Worm (Caenorhabditis elegans) whole organism, L4 larva: ENCODE measurements around the gene Y55B1BL.1.
A peak's percentile ranks its signal among the peaks of the same experiment; 100 is the strongest.

ENCODE experiments used
- D1046.2 ChIP-seq: fragments of 200-800 bp; sonication (Bioruptor generic); IDR thresholded peaks from 2 replicates; pipeline ENCODE4 v1.3.6; 2022; ENCODE audit warnings: missing genetic modification characterization, missing compliant biosample characterization
- F37D6.2 ChIP-seq: sonication (generic microtip); optimal IDR thresholded peaks from 2 replicates; lab custom pipeline; 2016; ENCODE audit warnings: mild to moderate bottlenecking, missing genetic modification characterization, missing compliant biosample characterization
- T26A8.4 ChIP-seq: fragments of 200-800 bp; sonication (Bioruptor generic); IDR thresholded peaks from 2 replicates; pipeline ENCODE4 v1.3.6; 2022; ENCODE audit warnings: missing genetic modification characterization, missing compliant biosample characterization
- Y105C5A.15 ChIP-seq: fragments of 200-800 bp; sonication (Bioruptor generic); IDR thresholded peaks from 2 replicates; pipeline ENCODE4 v1.3.6; 2022; ENCODE audit warnings: missing genetic modification characterization, missing compliant biosample characterization
- Y5F2A.4 ChIP-seq: fragments of 200-800 bp; sonication (Bioruptor generic); optimal IDR thresholded peaks from 2 replicates; lab custom pipeline; 2018; ENCODE audit warnings: mild to moderate bottlenecking, missing genetic modification characterization, missing compliant biosample characterization
- Y75B8A.6 ChIP-seq: fragments of 200-800 bp; sonication (Bioruptor generic); IDR thresholded peaks from 2 replicates; pipeline ENCODE4 v1.3.6; 2022; ENCODE audit warnings: missing genetic modification reagents, missing genetic modification characterization, missing compliant biosample characterization
- aha-1 ChIP-seq: fragments of 150-350 bp; peaks from one replicate; lab custom pipeline; 2014; ENCODE audit warnings: missing biosample characterization, missing genetic modification characterization
- attf-4 ChIP-seq: sonication (generic microtip); optimal IDR thresholded peaks from 3 replicates; lab custom pipeline; 2017; ENCODE audit warnings: missing biosample characterization, missing genetic modification characterization
- ceh-20 ChIP-seq: fragments of 200-800 bp; sonication (Bioruptor generic); IDR thresholded peaks from 2 replicates; pipeline ENCODE4 v1.3.6; 2022; ENCODE audit warnings: missing genetic modification reagents, missing genetic modification characterization, missing compliant biosample characterization
- ceh-44 ChIP-seq: fragments of 200-800 bp; sonication (Bioruptor generic); IDR thresholded peaks from 2 replicates; pipeline ENCODE4 v1.3.6; 2022; ENCODE audit warnings: missing genetic modification reagents, missing genetic modification characterization, missing compliant biosample characterization
- ceh-62 ChIP-seq: sonication (generic microtip); optimal IDR thresholded peaks from 2 replicates; lab custom pipeline; 2017; ENCODE audit warnings: missing biosample characterization, missing genetic modification characterization
- cey-2 ChIP-seq: sonication (generic microtip); optimal IDR thresholded peaks from 3 replicates; lab custom pipeline; 2017; ENCODE audit warnings: missing genetic modification characterization, mild to moderate bottlenecking, missing compliant biosample characterization, antibody characterized with exemption, borderline replicate concordance; ENCODE audit not compliant: insufficient read depth
- ctbp-1 ChIP-seq: fragments of 200-800 bp; sonication (Bioruptor generic); IDR thresholded peaks from 2 replicates; pipeline ENCODE4 v1.3.6; 2022; ENCODE audit warnings: missing genetic modification reagents, missing genetic modification characterization, missing compliant biosample characterization
- daf-19 ChIP-seq: fragments of 200-800 bp; sonication (Bioruptor generic); conservative IDR thresholded peaks from 2 replicates; pipeline ENCODE4 v1.3.6; 2022; ENCODE audit warnings: missing genetic modification characterization, missing compliant biosample characterization
- dmd-6 ChIP-seq: fragments of 200-800 bp; sonication (Bioruptor generic); IDR thresholded peaks from 2 replicates; pipeline ENCODE4 v1.3.6; 2022; ENCODE audit warnings: missing genetic modification reagents, missing genetic modification characterization, missing compliant biosample characterization
- dmd-9 ChIP-seq: fragments of 200-800 bp; sonication (Bioruptor generic); IDR thresholded peaks from 2 replicates; pipeline ENCODE4 v1.3.6; 2022; ENCODE audit warnings: missing genetic modification reagents, missing genetic modification characterization, missing compliant biosample characterization
- dpl-1 ChIP-seq: fragments of 150-350 bp; optimal IDR thresholded peaks from 2 replicates; lab custom pipeline; 2014; ENCODE audit warnings: missing biosample characterization, missing genetic modification reagents, missing genetic modification characterization
- dve-1 ChIP-seq: sonication (generic microtip); optimal IDR thresholded peaks from 2 replicates; lab custom pipeline; 2017; ENCODE audit warnings: antibody characterized with exemption, mild to moderate bottlenecking, missing genetic modification characterization, missing compliant biosample characterization; ENCODE audit not compliant: insufficient read depth
- egl-43 ChIP-seq: fragments of 200-800 bp; sonication (Bioruptor generic); IDR thresholded peaks from 2 replicates; pipeline ENCODE4 v1.3.6; 2022; ENCODE audit warnings: missing genetic modification reagents, missing genetic modification characterization, missing compliant biosample characterization
- hlh-11 ChIP-seq: fragments of 200-800 bp; sonication (Bioruptor generic); optimal IDR thresholded peaks from 2 replicates; lab custom pipeline; 2018; ENCODE audit warnings: mild to moderate bottlenecking, missing genetic modification characterization, missing compliant biosample characterization
- hlh-30 ChIP-seq: sonication (generic microtip); optimal IDR thresholded peaks from 2 replicates; lab custom pipeline; 2017; ENCODE audit warnings: antibody characterized with exemption, mild to moderate bottlenecking, missing genetic modification characterization, missing compliant biosample characterization; ENCODE audit not compliant: insufficient read depth
- jun-1 ChIP-seq: fragments of 150-350 bp; optimal IDR thresholded peaks from 2 replicates; lab custom pipeline; 2014; ENCODE audit warnings: missing biosample characterization, missing genetic modification reagents, missing genetic modification characterization
- lin-15B ChIP-seq: fragments of 150-350 bp; sonication (generic microtip); optimal IDR thresholded peaks from 3 replicates; lab custom pipeline; 2014; ENCODE audit warnings: missing biosample characterization, missing genetic modification characterization
- lir-3 ChIP-seq: sonication (generic microtip); optimal IDR thresholded peaks from 2 replicates; lab custom pipeline; 2016; ENCODE audit warnings: mild to moderate bottlenecking, missing genetic modification characterization, missing compliant biosample characterization
- lsy-2 ChIP-seq, 2 experiments: fragments of 150-350 bp in 1 of 2; sonication (generic microtip) in 1 of 2; optimal IDR thresholded peaks; 2 replicates each; lab custom pipeline; 2014 to 2017; ENCODE audit warnings: missing biosample characterization in 2 of 2, missing genetic modification characterization in 2 of 2
- madf-5 ChIP-seq, 2 experiments: fragments of 200-800 bp; sonication (Bioruptor generic); IDR thresholded peaks; 2 replicates each; pipeline ENCODE4 v1.3.6; 2022; ENCODE audit warnings: missing compliant biosample characterization in 2 of 2, missing genetic modification characterization in 2 of 2
- mes-2 ChIP-seq: sonication (generic microtip); optimal IDR thresholded peaks from 2 replicates; lab custom pipeline; 2016; ENCODE audit warnings: missing genotype, mild to moderate bottlenecking, missing genetic modification characterization, missing compliant biosample characterization; ENCODE audit not compliant: poor library complexity, severe bottlenecking
- nhr-10 ChIP-seq: fragments of 150-350 bp; optimal IDR thresholded peaks from 2 replicates; lab custom pipeline; 2014; ENCODE audit warnings: missing biosample characterization, missing genetic modification characterization
- nhr-102 ChIP-seq: sonication (generic microtip); optimal IDR thresholded peaks from 2 replicates; lab custom pipeline; 2016; ENCODE audit warnings: mild to moderate bottlenecking, missing genetic modification characterization, moderate library complexity, missing compliant biosample characterization
- nhr-111 ChIP-seq: fragments of 200-800 bp; sonication (Bioruptor generic); optimal IDR thresholded peaks from 2 replicates; lab custom pipeline; 2018; ENCODE audit warnings: mild to moderate bottlenecking, missing genetic modification characterization, missing compliant biosample characterization
- nhr-237 ChIP-seq: sonication (generic microtip); optimal IDR thresholded peaks from 2 replicates; lab custom pipeline; 2017; ENCODE audit warnings: missing biosample characterization, missing genetic modification characterization
- nhr-25 ChIP-seq: sonication (generic microtip); optimal IDR thresholded peaks from 2 replicates; lab custom pipeline; 2017; ENCODE audit warnings: missing genetic modification characterization, mild to moderate bottlenecking, missing compliant biosample characterization, antibody characterized with exemption, moderate library complexity, borderline replicate concordance; ENCODE audit not compliant: insufficient read depth
- nhr-41 ChIP-seq: fragments of 200-800 bp; sonication (Bioruptor generic); IDR thresholded peaks from 2 replicates; pipeline ENCODE4 v1.3.6; 2022; ENCODE audit warnings: missing genetic modification reagents, missing genetic modification characterization, missing compliant biosample characterization
- nhr-42 ChIP-seq: fragments of 200-800 bp; sonication (Bioruptor generic); IDR thresholded peaks from 2 replicates; pipeline ENCODE4 v1.3.6; 2022; ENCODE audit warnings: missing genetic modification characterization, missing compliant biosample characterization
- nhr-48 ChIP-seq: sonication (generic microtip); optimal IDR thresholded peaks from 2 replicates; lab custom pipeline; 2016; ENCODE audit warnings: mild to moderate bottlenecking, missing genetic modification characterization, missing compliant biosample characterization
- nhr-77 ChIP-seq: fragments of 150-350 bp; optimal IDR thresholded peaks from 2 replicates; lab custom pipeline; 2014; ENCODE audit warnings: missing biosample characterization, missing genetic modification characterization
- pha-4 ChIP-seq, 2 experiments: fragments of 150-350 bp in 1 of 2; fragments of 200-800 bp in 1 of 2; sonication (Bioruptor generic) in 1 of 2; IDR thresholded peaks in 1 of 2; optimal IDR thresholded peaks in 1 of 2; 2 replicates each; pipeline versions ENCODE4 v1.3.6 to Lab custom; 2014 to 2022; ENCODE audit warnings: missing genetic modification characterization in 2 of 2, missing genetic modification reagents in 2 of 2, missing biosample characterization in 1 of 2, missing compliant biosample characterization in 1 of 2
- rbr-2 ChIP-seq: sonication (generic microtip); optimal IDR thresholded peaks from 2 replicates; lab custom pipeline; 2016; ENCODE audit warnings: missing genotype, missing genetic modification characterization, missing compliant biosample characterization
- set-16 ChIP-seq: fragments of 200-800 bp; sonication (Bioruptor generic); IDR thresholded peaks from 2 replicates; pipeline ENCODE4 v1.3.6; 2022; ENCODE audit warnings: missing genetic modification reagents, missing genetic modification characterization, missing compliant biosample characterization
- snpc-4 ChIP-seq: fragments of 150-350 bp; optimal IDR thresholded peaks from 2 replicates; lab custom pipeline; 2014; ENCODE audit warnings: missing biosample characterization, missing genetic modification characterization
- spr-1 ChIP-seq: sonication (generic microtip); optimal IDR thresholded peaks from 2 replicates; lab custom pipeline; 2016; ENCODE audit warnings: mild to moderate bottlenecking, missing genetic modification characterization, missing compliant biosample characterization
- spr-3 ChIP-seq: fragments of 200-800 bp; sonication (Bioruptor generic); optimal IDR thresholded peaks from 2 replicates; lab custom pipeline; 2018; ENCODE audit warnings: mild to moderate bottlenecking, missing genetic modification characterization, missing compliant biosample characterization
- unc-62 ChIP-seq, 3 experiments: fragments of 150-350 bp in 1 of 3; sonication (generic microtip); optimal IDR thresholded peaks in 2 of 3; peaks in 1 of 3; 1 replicate in 1 of 3; 2 replicates in 2 of 3; lab custom pipeline; 2014 to 2017; ENCODE audit warnings: missing biosample characterization in 3 of 3, missing genetic modification characterization in 3 of 3, missing genetic modification reagents in 3 of 3, missing genotype in 1 of 3
- zag-1 ChIP-seq: fragments of 150-350 bp; optimal IDR thresholded peaks from 2 replicates; lab custom pipeline; 2014; ENCODE audit warnings: missing biosample characterization, missing genetic modification characterization
- zip-11 ChIP-seq: fragments of 200-800 bp; sonication (Bioruptor generic); IDR thresholded peaks from 2 replicates; pipeline ENCODE4 v1.3.6; 2022; ENCODE audit warnings: missing genetic modification characterization, missing compliant biosample characterization

The Y55B1BL.1 gene

ce11 chrIII:432988-433387, 30.8 kb downstream of the Y55B1BL.1 start (continued):
- no peak for TF ChIP-seq madf-5 (GFP tag; IDR thresholded peaks at IDR 0.05; lab: Robert Waterston, UW)
- TF ChIP-seq hlh-30 (tag; lab: Kevin White, UChicago), result peak; percentile 65
- peak; percentile 25 for TF ChIP-seq nhr-102 (tag; lab: Kevin White, UChicago)
- TF ChIP-seq aha-1 (tag; lab: Kevin White, UChicago), result peak; percentile 82
- no peak for TF ChIP-seq D1046.2 (GFP tag; lab: Robert Waterston, UW)
- TF ChIP-seq nhr-25 (tag; lab: Kevin White, UChicago), result peak; percentile 75
- TF ChIP-seq mes-2 (tag; lab: Kevin White, UChicago), result peak; percentile 53
- TF ChIP-seq nhr-77 (tag; lab: Kevin White, UChicago), result peak; percentile 24
- TF ChIP-seq pha-4 (GFP tag; IDR thresholded peaks at IDR 0.05; lab: Robert Waterston, UW), result peak; percentile 78; the same call in 1 of the 2 replicates
- TF ChIP-seq pha-4 (tag; optimal IDR thresholded peaks at IDR 0.05; lab: Kevin White, UChicago), result no peak
- TF ChIP-seq lir-3, result no peak
- peak in 1 of 2 experiments; percentile 98 for TF ChIP-seq unc-62 (GFP tag; optimal IDR thresholded peaks at IDR 0.05 in 1 of 2; lab: Kevin White, UChicago)
- no peak for TF ChIP-seq unc-62 (tag; optimal IDR thresholded peaks at IDR 0.05; lab: Kevin White, UChicago)
- TF ChIP-seq hlh-11 (tag; lab: Kevin White, UChicago), result peak; percentile 88
- TF ChIP-seq dpl-1 (GFP tag; lab: Kevin White, UChicago), result peak; percentile 18
- TF ChIP-seq rbr-2 (tag; lab: Kevin White, UChicago), result peak; percentile 60
- no peak for TF ChIP-seq F37D6.2 (tag; lab: Kevin White, UChicago)
- TF ChIP-seq spr-3, result peak; percentile 18
- TF ChIP-seq T26A8.4 (GFP tag; lab: Robert Waterston, UW), result peak; percentile 71; the same call in 1 of the 2 replicates
- TF ChIP-seq attf-4, result no peak
- no peak for TF ChIP-seq jun-1 (tag; lab: Kevin White, UChicago)
- no peak for TF ChIP-seq Y75B8A.6 (GFP tag; lab: Robert Waterston, UW)
- peak; percentile 41 for TF ChIP-seq nhr-10
- TF ChIP-seq ctbp-1 (GFP tag; lab: Robert Waterston, UW), result no peak
- TF ChIP-seq dmd-6 (GFP tag; lab: Robert Waterston, UW), result peak; percentile 52; the same call in 1 of the 2 replicates
- no peak for TF ChIP-seq daf-19
- no peak for TF ChIP-seq ceh-44 (GFP tag; lab: Robert Waterston, UW)
- TF ChIP-seq nhr-111 (GFP tag; lab: Kevin White, UChicago), result no peak
- no peak for TF ChIP-seq dmd-9
- no peak for TF ChIP-seq cey-2 (tag; lab: Kevin White, UChicago)
- TF ChIP-seq ceh-62 (tag; lab: Kevin White, UChicago), result no peak
- peak; percentile 60 for TF ChIP-seq spr-1
- no peak for TF ChIP-seq nhr-237
- TF ChIP-seq egl-43 (GFP tag; lab: Robert Waterston, UW), result peak; percentile 69; the same call in 1 of the 2 replicates
- TF ChIP-seq dve-1 (tag; lab: Kevin White, UChicago), result peak; percentile 75
- peak; percentile 4 to 60 for TF ChIP-seq lsy-2 (tag; optimal IDR thresholded peaks at IDR 0.05; lab: Kevin White, UChicago)
- no peak for TF ChIP-seq Y5F2A.4 (GFP tag; lab: Kevin White, UChicago)
- peak; percentile 92 for TF ChIP-seq set-16 (GFP tag; lab: Robert Waterston, UW)
- TF ChIP-seq nhr-41, result peak; percentile 51; the same call in 1 of the 2 replicates
- TF ChIP-seq nhr-42 (GFP tag; lab: Robert Waterston, UW), result no peak
- TF ChIP-seq ceh-20 (GFP tag; lab: Robert Waterston, UW), result peak; percentile 44; the same call in 1 of the 2 replicates
- no peak for TF ChIP-seq Y105C5A.15
- TF ChIP-seq nhr-48, result peak; percentile 27
- TF ChIP-seq lin-15B (tag; lab: Kevin White, UChicago), result no peak
- TF ChIP-seq zip-11 (GFP tag; lab: Robert Waterston, UW), result no peak
- TF ChIP-seq zag-1, result no peak
- TF ChIP-seq snpc-4 (tag; lab: Kevin White, UChicago), result no peak
- TF ChIP-seq, all 104 proteins: peak for 35
